Worm (Caenorhabditis elegans) whole organism, L2 larva: ENCODE measurements around the gene srh-166.
"Not testable (repeated sequence)": the region's sequence is repeated elsewhere in the genome, so short reads cannot be mapped to it uniquely, and the experiment has no call there.

Experiments used
- C34F6.9 ChIP-seq: fragments of 150-350 bp; optimal IDR thresholded peaks from 2 replicates; lab custom pipeline; 2014; ENCODE audit warnings: missing biosample characterization, missing genetic modification characterization
- alr-1 ChIP-seq: fragments of 150-350 bp; optimal IDR thresholded peaks from 2 replicates; lab custom pipeline; 2014; ENCODE audit warnings: missing biosample characterization, missing genetic modification characterization
- crh-2 ChIP-seq: sonication (generic microtip); optimal IDR thresholded peaks from 2 replicates; lab custom pipeline; 2017; ENCODE audit warnings: missing biosample characterization, missing genetic modification characterization
- egl-27 ChIP-seq: sonication (generic microtip); optimal IDR thresholded peaks from 3 replicates; lab custom pipeline; 2017; ENCODE audit warnings: missing biosample characterization, missing genetic modification reagents, missing genetic modification characterization
- elt-1 ChIP-seq: fragments of 150-350 bp; optimal IDR thresholded peaks from 2 replicates; lab custom pipeline; 2014; ENCODE audit warnings: missing biosample characterization, missing genetic modification characterization
- elt-3 ChIP-seq: sonication (generic microtip); optimal IDR thresholded peaks from 2 replicates; lab custom pipeline; 2017; ENCODE audit warnings: missing biosample characterization, missing genetic modification characterization
- fos-1 ChIP-seq: fragments of 150-350 bp; optimal IDR thresholded peaks from 2 replicates; lab custom pipeline; 2014; ENCODE audit warnings: missing biosample characterization, missing genetic modification characterization
- gmeb-1 ChIP-seq: fragments of 150-350 bp; optimal IDR thresholded peaks from 2 replicates; lab custom pipeline; 2014; ENCODE audit warnings: missing biosample characterization, missing genetic modification characterization
- lin-39 ChIP-seq: fragments of 150-350 bp; optimal IDR thresholded peaks from 2 replicates; lab custom pipeline; 2014; ENCODE audit warnings: missing biosample characterization, missing genetic modification reagents, missing genetic modification characterization
- lsy-2 ChIP-seq, 2 experiments: fragments of 150-350 bp in 1 of 2; sonication (generic microtip) in 1 of 2; optimal IDR thresholded peaks; 2 replicates each; lab custom pipeline; 2014 to 2017; ENCODE audit warnings: missing biosample characterization in 2 of 2, missing genetic modification characterization in 2 of 2
- mdl-1 ChIP-seq, 2 experiments: fragments of 150-350 bp in 1 of 2; sonication (generic microtip) in 1 of 2; optimal IDR thresholded peaks; 2 replicates each; lab custom pipeline; 2017; ENCODE audit warnings: missing biosample characterization in 2 of 2, missing genetic modification characterization in 2 of 2
- nhr-11 ChIP-seq: fragments of 150-350 bp; optimal IDR thresholded peaks from 2 replicates; lab custom pipeline; 2014; ENCODE audit warnings: missing biosample characterization, missing genetic modification characterization
- nhr-12 ChIP-seq: fragments of 150-350 bp; optimal IDR thresholded peaks from 2 replicates; lab custom pipeline; 2014; ENCODE audit warnings: missing biosample characterization, missing genetic modification characterization
- nhr-129 ChIP-seq: fragments of 150-350 bp; optimal IDR thresholded peaks from 2 replicates; lab custom pipeline; 2014; ENCODE audit warnings: missing biosample characterization, missing genetic modification characterization
- nhr-21 ChIP-seq: fragments of 150-350 bp; optimal IDR thresholded peaks from 2 replicates; lab custom pipeline; 2014; ENCODE audit warnings: missing biosample characterization, missing genetic modification characterization
- nhr-23 ChIP-seq: fragments of 150-350 bp; optimal IDR thresholded peaks from 2 replicates; lab custom pipeline; 2014; ENCODE audit warnings: missing biosample characterization, missing genetic modification reagents, missing genetic modification characterization
- nhr-237 ChIP-seq: fragments of 150-350 bp; optimal IDR thresholded peaks from 2 replicates; lab custom pipeline; 2014; ENCODE audit warnings: missing biosample characterization, missing genetic modification characterization
- nhr-25 ChIP-seq: fragments of 150-350 bp; sonication (generic microtip); optimal IDR thresholded peaks from 3 replicates; lab custom pipeline; 2014; ENCODE audit warnings: missing biosample characterization, missing genetic modification characterization
- nhr-6 ChIP-seq: fragments of 150-350 bp; optimal IDR thresholded peaks from 2 replicates; lab custom pipeline; 2014; ENCODE audit warnings: missing biosample characterization, missing genetic modification characterization
- nhr-77 ChIP-seq: fragments of 150-350 bp; optimal IDR thresholded peaks from 2 replicates; lab custom pipeline; 2014; ENCODE audit warnings: missing biosample characterization, missing genetic modification characterization
- peb-1 ChIP-seq: fragments of 150-350 bp; optimal IDR thresholded peaks from 2 replicates; lab custom pipeline; 2014; ENCODE audit warnings: missing biosample characterization, missing genetic modification characterization
- sem-4 ChIP-seq: fragments of 150-350 bp; optimal IDR thresholded peaks from 2 replicates; lab custom pipeline; 2014; ENCODE audit warnings: missing biosample characterization, missing genetic modification reagents, missing genetic modification characterization
- skn-1 ChIP-seq: sonication (generic microtip); optimal IDR thresholded peaks from 2 replicates; lab custom pipeline; 2017; ENCODE audit warnings: missing biosample characterization, missing genetic modification characterization
- sma-3 ChIP-seq: sonication (generic microtip); optimal IDR thresholded peaks from 2 replicates; lab custom pipeline; 2016; ENCODE audit warnings: missing genetic modification reagents, missing genetic modification characterization, missing compliant biosample characterization
- snpc-4 ChIP-seq: fragments of 150-350 bp; optimal IDR thresholded peaks from 2 replicates; lab custom pipeline; 2014; ENCODE audit warnings: missing biosample characterization, missing genetic modification characterization
- unc-39 ChIP-seq: fragments of 150-350 bp; optimal IDR thresholded peaks from 2 replicates; lab custom pipeline; 2014; ENCODE audit warnings: missing biosample characterization, missing genetic modification characterization
- unc-55 ChIP-seq: fragments of 150-350 bp; sonication (generic microtip); optimal IDR thresholded peaks from 3 replicates; lab custom pipeline; 2014; ENCODE audit warnings: missing biosample characterization, missing genetic modification reagents, missing genetic modification characterization
- unc-62 ChIP-seq: fragments of 150-350 bp; optimal IDR thresholded peaks from 2 replicates; lab custom pipeline; 2014; ENCODE audit warnings: missing biosample characterization, missing genetic modification reagents, missing genetic modification characterization
- ztf-1 ChIP-seq: fragments of 200-800 bp; sonication (Bioruptor generic); conservative IDR thresholded peaks from 2 replicates; pipeline ENCODE4 v1.3.6; 2022; ENCODE audit warnings: missing genetic modification characterization, missing compliant biosample characterization
- ztf-11 ChIP-seq: sonication (generic microtip); optimal IDR thresholded peaks from 2 replicates; lab custom pipeline; 2017; ENCODE audit warnings: missing biosample characterization, missing genetic modification characterization
- ztf-4 ChIP-seq: fragments of 150-350 bp; optimal IDR thresholded peaks from 2 replicates; lab custom pipeline; 2014; ENCODE audit warnings: missing biosample characterization, missing genetic modification characterization

The srh-166 gene

ce11 chrV:20517005-20517404 lies 8.7 kb downstream of the srh-166 start:
- no peak for TF ChIP-seq peb-1 (tag; lab: Kevin White, UChicago)
- no peak for TF ChIP-seq skn-1
- TF ChIP-seq mdl-1 (tag; optimal IDR thresholded peaks at IDR 0.05; lab: Kevin White, UChicago), result no peak
- TF ChIP-seq crh-2 (tag; lab: Kevin White, UChicago), result no peak
- TF ChIP-seq nhr-237 (tag; lab: Kevin White, UChicago), result no peak
- TF ChIP-seq unc-39 (tag; lab: Kevin White, UChicago), result no peak
- TF ChIP-seq ztf-4 (tag; lab: Kevin White, UChicago), result no peak
- no peak for TF ChIP-seq C34F6.9
- no peak for TF ChIP-seq elt-3 (tag; lab: Kevin White, UChicago)
- no peak for TF ChIP-seq egl-27 (tag; lab: Kevin White, UChicago)

DNA sequence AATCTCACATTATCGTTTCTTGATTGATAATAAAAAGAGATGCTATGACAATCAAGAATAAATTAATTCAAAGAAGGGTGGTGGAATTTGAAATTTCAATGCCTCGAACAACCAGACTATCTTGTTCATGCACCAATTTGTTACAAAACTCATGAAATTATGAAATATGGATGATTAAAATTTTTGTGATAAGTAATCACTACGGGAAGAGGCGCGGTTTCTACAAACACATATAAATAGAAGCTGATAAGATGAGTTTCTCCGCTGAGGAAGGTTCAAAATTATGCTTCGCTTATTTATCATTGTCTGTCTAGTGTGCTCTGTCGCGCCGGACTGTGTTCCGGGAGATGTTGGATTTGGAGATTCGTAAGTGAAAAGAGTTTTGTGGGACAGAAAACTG lies 11.2 kb downstream of the srh-166 start:
- no peak for TF ChIP-seq nhr-21
- peak; percentile 63 for TF ChIP-seq fos-1

- not testable (repeated sequence) for TF ChIP-seq lin-39, unc-39, alr-1 (tag; lab: Kevin White, UChicago)
Measured at ce11 chrV:20513661-20514060, 12.0 kb downstream of the srh-166 start, which contains the start of gene Y38H6C.8. Gene Y38H6C.8, plus strand, starts transcription at chrV:20513961.

DNA sequence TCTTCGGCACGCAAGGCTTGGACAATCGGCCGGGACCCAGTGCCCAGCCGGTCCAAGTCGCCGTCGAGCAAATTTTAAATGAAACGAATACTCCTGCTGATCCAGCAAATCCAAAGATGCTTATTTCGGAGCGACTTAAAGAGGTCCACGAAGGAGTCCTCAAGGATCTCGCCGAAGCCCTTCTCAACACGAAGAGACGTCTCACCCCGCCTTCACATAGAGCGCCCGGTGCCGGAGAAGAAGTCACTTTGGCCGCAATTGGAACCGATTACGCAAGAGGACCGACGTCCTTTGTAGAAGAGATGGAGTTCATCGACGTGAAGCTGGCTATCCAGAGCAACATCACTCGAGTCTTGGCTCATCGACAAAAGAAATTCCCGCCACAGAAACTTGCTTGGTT lies 16.2 kb downstream of the srh-166 start:
- TF ChIP-seq nhr-6 (tag; lab: Kevin White, UChicago) (no peak), nhr-23 (no peak), ztf-1 (no peak), unc-55 (no peak), nhr-25 (tag; lab: Kevin White, UChicago) (no peak), mdl-1 (tag; optimal IDR thresholded peaks at IDR 0.05; lab: Kevin White, UChicago) (no peak), nhr-11 (no peak), C34F6.9 (no peak), nhr-12 (tag; lab: Kevin White, UChicago) (no peak), peb-1 (tag; lab: Kevin White, UChicago) (no peak), elt-1 (no peak), nhr-129 (tag; lab: Kevin White, UChicago) (no peak), sem-4 (no peak), snpc-4 (tag; lab: Kevin White, UChicago) (no peak)

- TF ChIP-seq egl-27 (tag; lab: Kevin White, UChicago) (no peak), sma-3 (no peak)
Measured at ce11 chrV:20506542-20506941, 19.1 kb downstream of the srh-166 start.

- TF ChIP-seq nhr-21, result no peak
Measured at ce11 chrV:20504997-20505396, 20.7 kb downstream of the srh-166 start, which contains the start of gene Y38H6C.4. Gene Y38H6C.4, minus strand, starts transcription at chrV:20505097.

ce11 chrV:20500405-20500804 lies 25.3 kb downstream of the srh-166 start, which contains the start of gene dct-14:
Gene dct-14, minus strand, starts transcription at chrV:20500505.
- no peak for TF ChIP-seq nhr-25 (tag; lab: Kevin White, UChicago)
- TF ChIP-seq lsy-2 (tag; optimal IDR thresholded peaks at IDR 0.05; lab: Kevin White, UChicago), result no peak
- no peak for TF ChIP-seq unc-62 (GFP tag; lab: Kevin White, UChicago)
- no peak for TF ChIP-seq gmeb-1 (tag; lab: Kevin White, UChicago)
- no peak for TF ChIP-seq nhr-77 (tag; lab: Kevin White, UChicago)
- TF ChIP-seq elt-1, result no peak
- TF ChIP-seq ztf-11 (tag; lab: Kevin White, UChicago), result no peak

DNA sequence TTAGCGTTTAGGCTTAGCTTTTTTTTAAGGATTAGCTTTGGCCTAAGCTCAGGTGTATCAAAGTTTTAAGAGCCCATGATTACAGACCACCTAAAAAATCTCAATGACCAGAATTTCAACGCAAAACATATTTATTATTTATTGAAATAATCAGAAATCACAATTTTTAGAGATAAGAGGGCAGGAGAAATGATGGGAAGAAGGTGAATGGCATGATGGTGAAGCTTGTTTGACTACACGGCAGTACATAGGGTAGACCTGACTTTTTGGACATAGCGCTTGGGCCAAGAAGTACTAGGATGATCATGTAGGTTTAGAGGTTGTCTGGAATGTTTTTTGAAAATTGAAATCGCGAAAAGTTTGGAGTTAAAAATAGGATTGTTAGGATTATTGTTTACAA lies 26.0 kb downstream of the srh-166 start:
- TF ChIP-seq peb-1 (tag; lab: Kevin White, UChicago) (no peak), fos-1 (peak; percentile 34)
